Worm (Caenorhabditis elegans) whole organism, L3 larva: ENCODE measurements around the gene B0554.4.

ENCODE experiments used
- ZK546.5 ChIP-seq: sonication (generic microtip); optimal IDR thresholded peaks from 2 replicates; lab custom pipeline; 2017; ENCODE audit warnings: missing biosample characterization, missing genetic modification characterization
- ama-1 ChIP-seq: fragments of 150-350 bp; optimal IDR thresholded peaks from 2 replicates; lab custom pipeline; 2018
- ceh-82 ChIP-seq: fragments of 150-350 bp; optimal IDR thresholded peaks from 2 replicates; lab custom pipeline; 2014; ENCODE audit warnings: missing biosample characterization, missing genetic modification characterization
- lin-15B ChIP-seq: fragments of 150-350 bp; optimal IDR thresholded peaks from 2 replicates; lab custom pipeline; 2014; ENCODE audit warnings: missing biosample characterization, missing genetic modification characterization
- lin-39 ChIP-seq: fragments of 150-350 bp; optimal IDR thresholded peaks from 2 replicates; lab custom pipeline; 2018; ENCODE audit warnings: missing biosample characterization, missing genetic modification reagents, missing genetic modification characterization
- mml-1 ChIP-seq: fragments of 150-350 bp; sonication (generic microtip); optimal IDR thresholded peaks from 3 replicates; lab custom pipeline; 2014; ENCODE audit warnings: missing biosample characterization, missing genetic modification characterization
- nhr-11 ChIP-seq: fragments of 150-350 bp; optimal IDR thresholded peaks from 2 replicates; lab custom pipeline; 2014; ENCODE audit warnings: missing biosample characterization, missing genetic modification characterization
- nhr-237 ChIP-seq: fragments of 150-350 bp; optimal IDR thresholded peaks from 2 replicates; lab custom pipeline; 2014; ENCODE audit warnings: missing biosample characterization, missing genetic modification characterization
- nhr-28 ChIP-seq: fragments of 150-350 bp; optimal IDR thresholded peaks from 2 replicates; lab custom pipeline; 2014; ENCODE audit warnings: missing biosample characterization, missing genetic modification characterization
- nhr-76 ChIP-seq: fragments of 150-350 bp; sonication (generic microtip); optimal IDR thresholded peaks from 5 replicates; lab custom pipeline; 2014; ENCODE audit warnings: missing biosample characterization, missing genetic modification characterization
- nhr-77 ChIP-seq: fragments of 150-350 bp; optimal IDR thresholded peaks from 2 replicates; lab custom pipeline; 2014; ENCODE audit warnings: missing biosample characterization, missing genetic modification characterization
- snpc-4 ChIP-seq: fragments of 150-350 bp; optimal IDR thresholded peaks from 2 replicates; lab custom pipeline; 2014; ENCODE audit warnings: missing biosample characterization, missing genetic modification characterization
- tbx-2 ChIP-seq: sonication (generic microtip); optimal IDR thresholded peaks from 2 replicates; lab custom pipeline; 2016; ENCODE audit warnings: mild to moderate bottlenecking, missing genetic modification characterization, missing compliant biosample characterization
- ztf-11 ChIP-seq: fragments of 150-350 bp; optimal IDR thresholded peaks from 2 replicates; lab custom pipeline; 2014; ENCODE audit warnings: missing biosample characterization, missing genetic modification characterization

DNA sequence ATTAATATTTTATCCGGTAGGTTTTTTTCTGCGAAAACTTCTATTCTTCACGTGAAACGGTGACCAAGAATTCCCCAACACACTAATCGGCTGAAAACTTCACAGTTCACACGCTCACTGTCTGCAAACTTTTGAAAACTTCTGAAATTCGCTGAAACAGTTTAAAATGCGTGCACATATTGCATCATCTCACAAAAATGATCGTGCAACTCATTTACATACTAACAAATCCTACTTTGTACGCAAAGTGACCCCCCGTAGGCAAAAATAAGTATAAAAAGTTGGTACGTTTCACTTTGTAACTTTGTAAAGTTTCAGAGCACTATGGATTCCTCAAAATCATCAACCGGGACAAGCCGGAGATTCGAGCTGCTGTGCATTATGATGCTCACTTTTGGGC lies 40.5 kb upstream of the B0554.4 start, which contains the start of gene ZK6.6:
- TF ChIP-seq lin-39 (tag; lab: Kevin White, UChicago) (no peak), nhr-237 (tag; lab: Kevin White, UChicago) (no peak), ceh-82 (tag; lab: Kevin White, UChicago) (no peak), lin-15B (tag; lab: Kevin White, UChicago) (no peak), nhr-76 (no peak), snpc-4 (no peak), nhr-11 (no peak), mml-1 (tag; lab: Kevin White, UChicago) (no peak), nhr-77 (tag; lab: Kevin White, UChicago) (no peak), tbx-2 (tag; lab: Kevin White, UChicago) (no peak), ama-1 (no peak), ztf-11 (tag; lab: Kevin White, UChicago) (no peak), nhr-28 (tag; lab: Kevin White, UChicago) (no peak), ZK546.5 (no peak)
